Worm (Caenorhabditis elegans) whole organism, L4 larva: Measurements from ENCODE around the gene sbsp-1.
A peak's percentile ranks its signal among the peaks of the same experiment; 100 is the strongest.

Experiments
- F37D6.2 ChIP-seq: sonication (generic microtip); optimal IDR thresholded peaks from 2 replicates; lab custom pipeline; 2016; ENCODE audit warnings: mild to moderate bottlenecking, missing genetic modification characterization, missing compliant biosample characterization
- F44E2.7 ChIP-seq: fragments of 200-800 bp; sonication (Bioruptor generic); IDR thresholded peaks from 2 replicates; pipeline ENCODE4 v2.1.2; 2022; ENCODE audit warnings: missing genetic modification characterization, missing compliant biosample characterization
- F49E8.2 ChIP-seq: sonication (generic microtip); optimal IDR thresholded peaks from 2 replicates; lab custom pipeline; 2016; ENCODE audit warnings: missing compliant biosample characterization, mild to moderate bottlenecking, missing genetic modification characterization, borderline replicate concordance
- T26A8.4 ChIP-seq: fragments of 200-800 bp; sonication (Bioruptor generic); IDR thresholded peaks from 2 replicates; pipeline ENCODE4 v1.3.6; 2022; ENCODE audit warnings: missing genetic modification characterization, missing compliant biosample characterization
- Y105C5A.15 ChIP-seq: fragments of 200-800 bp; sonication (Bioruptor generic); IDR thresholded peaks from 2 replicates; pipeline ENCODE4 v1.3.6; 2022; ENCODE audit warnings: missing genetic modification characterization, missing compliant biosample characterization
- Y48G9A.11 ChIP-seq: fragments of 200-800 bp; sonication (Bioruptor generic); IDR thresholded peaks from 2 replicates; pipeline ENCODE4 v1.3.6; 2022; ENCODE audit warnings: missing genetic modification reagents, missing genetic modification characterization, missing compliant biosample characterization
- Y5F2A.4 ChIP-seq: fragments of 200-800 bp; sonication (Bioruptor generic); optimal IDR thresholded peaks from 2 replicates; lab custom pipeline; 2018; ENCODE audit warnings: mild to moderate bottlenecking, missing genetic modification characterization, missing compliant biosample characterization
- Y75B8A.6 ChIP-seq: fragments of 200-800 bp; sonication (Bioruptor generic); IDR thresholded peaks from 2 replicates; pipeline ENCODE4 v1.3.6; 2022; ENCODE audit warnings: missing genetic modification reagents, missing genetic modification characterization, missing compliant biosample characterization
- ZK546.5 ChIP-seq, 2 experiments: sonication (generic microtip); optimal IDR thresholded peaks; 2 replicates each; lab custom pipeline; 2017; ENCODE audit warnings: missing biosample characterization in 2 of 2, missing genetic modification characterization in 2 of 2
- arid-1 ChIP-seq: fragments of 200-800 bp; sonication (Bioruptor generic); conservative IDR thresholded peaks from 2 replicates; pipeline ENCODE4 v1.3.6; 2022; ENCODE audit warnings: missing genetic modification reagents, missing genetic modification characterization, missing compliant biosample characterization
- ceh-32 ChIP-seq: sonication (generic microtip); optimal IDR thresholded peaks from 2 replicates; lab custom pipeline; 2016; ENCODE audit warnings: mild to moderate bottlenecking, missing genetic modification characterization, missing compliant biosample characterization; ENCODE audit not compliant: poor library complexity
- ceh-82 ChIP-seq: sonication (generic microtip); optimal IDR thresholded peaks from 2 replicates; lab custom pipeline; 2017; ENCODE audit warnings: missing biosample characterization, missing genetic modification characterization
- ces-1 ChIP-seq: fragments of 150-350 bp; sonication (generic microtip); optimal IDR thresholded peaks from 4 replicates; lab custom pipeline; 2014; ENCODE audit warnings: missing biosample characterization, missing genetic modification reagents, missing genetic modification characterization
- cey-2 ChIP-seq: sonication (generic microtip); optimal IDR thresholded peaks from 3 replicates; lab custom pipeline; 2017; ENCODE audit warnings: missing genetic modification characterization, mild to moderate bottlenecking, missing compliant biosample characterization, antibody characterized with exemption, borderline replicate concordance; ENCODE audit not compliant: insufficient read depth
- daf-12 ChIP-seq: fragments of 150-350 bp; optimal IDR thresholded peaks from 2 replicates; lab custom pipeline; 2014; ENCODE audit warnings: missing biosample characterization, missing genetic modification reagents, missing genetic modification characterization
- daf-16 ChIP-seq, 3 experiments: sonication (generic microtip); optimal IDR thresholded peaks; 2 replicates each; lab custom pipeline; 2016 to 2017; ENCODE audit warnings: missing genetic modification characterization in 3 of 3, missing genetic modification reagents in 3 of 3, mild to moderate bottlenecking in 2 of 3, missing compliant biosample characterization in 2 of 3, missing biosample characterization in 1 of 3, moderate library complexity in 1 of 3
- daf-19 ChIP-seq: fragments of 200-800 bp; sonication (Bioruptor generic); conservative IDR thresholded peaks from 2 replicates; pipeline ENCODE4 v1.3.6; 2022; ENCODE audit warnings: missing genetic modification characterization, missing compliant biosample characterization
- dve-1 ChIP-seq: sonication (generic microtip); optimal IDR thresholded peaks from 2 replicates; lab custom pipeline; 2017; ENCODE audit warnings: antibody characterized with exemption, mild to moderate bottlenecking, missing genetic modification characterization, missing compliant biosample characterization; ENCODE audit not compliant: insufficient read depth
- fos-1 ChIP-seq: fragments of 150-350 bp; optimal IDR thresholded peaks from 2 replicates; lab custom pipeline; 2014; ENCODE audit warnings: missing biosample characterization, missing genetic modification characterization
- gei-8 ChIP-seq: fragments of 200-800 bp; sonication (Bioruptor generic); optimal IDR thresholded peaks from 2 replicates; lab custom pipeline; 2018; ENCODE audit warnings: mild to moderate bottlenecking, missing genetic modification characterization, missing compliant biosample characterization
- hlh-30 ChIP-seq: sonication (generic microtip); optimal IDR thresholded peaks from 2 replicates; lab custom pipeline; 2017; ENCODE audit warnings: antibody characterized with exemption, mild to moderate bottlenecking, missing genetic modification characterization, missing compliant biosample characterization; ENCODE audit not compliant: insufficient read depth
- hmg-1.1 ChIP-seq: fragments of 200-800 bp; sonication (Bioruptor generic); IDR thresholded peaks from 2 replicates; pipeline ENCODE4 v1.3.6; 2022; ENCODE audit warnings: missing genetic modification reagents, missing genetic modification characterization, missing compliant biosample characterization
- lim-7 ChIP-seq: fragments of 200-800 bp; sonication (Bioruptor generic); IDR thresholded peaks from 2 replicates; pipeline ENCODE4 v1.3.6; 2022; ENCODE audit warnings: missing genetic modification characterization, missing compliant biosample characterization
- lin-39 ChIP-seq: fragments of 150-350 bp; optimal IDR thresholded peaks from 2 replicates; lab custom pipeline; 2014; ENCODE audit warnings: missing biosample characterization, missing genetic modification reagents, missing genetic modification characterization
- madf-5 ChIP-seq, 2 experiments: fragments of 200-800 bp; sonication (Bioruptor generic); IDR thresholded peaks; 2 replicates each; pipeline ENCODE4 v1.3.6; 2022; ENCODE audit warnings: missing compliant biosample characterization in 2 of 2, missing genetic modification characterization in 2 of 2
- madf-9 ChIP-seq: fragments of 200-800 bp; sonication (Bioruptor generic); conservative IDR thresholded peaks from 2 replicates; pipeline ENCODE4 v1.3.6; 2022; ENCODE audit warnings: missing genetic modification reagents, missing genetic modification characterization, missing compliant biosample characterization
- mes-2 ChIP-seq: sonication (generic microtip); optimal IDR thresholded peaks from 2 replicates; lab custom pipeline; 2016; ENCODE audit warnings: missing genotype, mild to moderate bottlenecking, missing genetic modification characterization, missing compliant biosample characterization; ENCODE audit not compliant: poor library complexity, severe bottlenecking
- mxl-2 ChIP-seq: fragments of 200-800 bp; sonication (Bioruptor generic); conservative IDR thresholded peaks from 2 replicates; pipeline ENCODE4 v1.3.6; 2022; ENCODE audit warnings: missing genetic modification reagents, missing genetic modification characterization, missing compliant biosample characterization
- mxl-3 ChIP-seq: fragments of 200-800 bp; sonication (Bioruptor generic); optimal IDR thresholded peaks from 2 replicates; lab custom pipeline; 2018; ENCODE audit warnings: mild to moderate bottlenecking, missing genetic modification characterization, missing compliant biosample characterization
- nhr-10 ChIP-seq: fragments of 150-350 bp; optimal IDR thresholded peaks from 2 replicates; lab custom pipeline; 2014; ENCODE audit warnings: missing biosample characterization, missing genetic modification characterization
- nhr-11 ChIP-seq: fragments of 150-350 bp; optimal IDR thresholded peaks from 2 replicates; lab custom pipeline; 2014; ENCODE audit warnings: missing biosample characterization, missing genetic modification characterization
- nhr-28 ChIP-seq: fragments of 150-350 bp; optimal IDR thresholded peaks from 2 replicates; lab custom pipeline; 2014; ENCODE audit warnings: missing biosample characterization, missing genetic modification characterization
- nhr-42 ChIP-seq: fragments of 200-800 bp; sonication (Bioruptor generic); IDR thresholded peaks from 2 replicates; pipeline ENCODE4 v1.3.6; 2022; ENCODE audit warnings: missing genetic modification characterization, missing compliant biosample characterization
- nhr-6 ChIP-seq: fragments of 150-350 bp; optimal IDR thresholded peaks from 2 replicates; lab custom pipeline; 2014; ENCODE audit warnings: missing biosample characterization, missing genetic modification characterization
- pha-4 ChIP-seq, 2 experiments: fragments of 150-350 bp in 1 of 2; fragments of 200-800 bp in 1 of 2; sonication (Bioruptor generic) in 1 of 2; IDR thresholded peaks in 1 of 2; optimal IDR thresholded peaks in 1 of 2; 2 replicates each; pipeline versions ENCODE4 v1.3.6 to Lab custom; 2014 to 2022; ENCODE audit warnings: missing genetic modification characterization in 2 of 2, missing genetic modification reagents in 2 of 2, missing biosample characterization in 1 of 2, missing compliant biosample characterization in 1 of 2
- php-3 ChIP-seq: fragments of 200-800 bp; sonication (Bioruptor generic); IDR thresholded peaks from 2 replicates; pipeline ENCODE4 v1.3.6; 2022; ENCODE audit warnings: missing genetic modification reagents, missing genetic modification characterization, missing compliant biosample characterization
- pqm-1 ChIP-seq: sonication (generic microtip); optimal IDR thresholded peaks from 2 replicates; lab custom pipeline; 2017; ENCODE audit warnings: missing biosample characterization, missing genetic modification characterization
- rbr-2 ChIP-seq: sonication (generic microtip); optimal IDR thresholded peaks from 2 replicates; lab custom pipeline; 2016; ENCODE audit warnings: missing genotype, missing genetic modification characterization, missing compliant biosample characterization
- set-16 ChIP-seq: fragments of 200-800 bp; sonication (Bioruptor generic); IDR thresholded peaks from 2 replicates; pipeline ENCODE4 v1.3.6; 2022; ENCODE audit warnings: missing genetic modification reagents, missing genetic modification characterization, missing compliant biosample characterization
- snpc-1.2 ChIP-seq: fragments of 200-800 bp; sonication (Bioruptor generic); IDR thresholded peaks from 2 replicates; pipeline ENCODE4 v1.3.6; 2022; ENCODE audit warnings: missing genetic modification reagents, missing genetic modification characterization, missing compliant biosample characterization
- spr-3 ChIP-seq: fragments of 200-800 bp; sonication (Bioruptor generic); optimal IDR thresholded peaks from 2 replicates; lab custom pipeline; 2018; ENCODE audit warnings: mild to moderate bottlenecking, missing genetic modification characterization, missing compliant biosample characterization
- tra-1 ChIP-seq: fragments of 200-800 bp; sonication (Bioruptor generic); IDR thresholded peaks from 2 replicates; pipeline ENCODE4 v1.3.6; 2022; ENCODE audit warnings: missing genetic modification reagents, missing genetic modification characterization, missing compliant biosample characterization
- unc-39 ChIP-seq: sonication (generic microtip); optimal IDR thresholded peaks from 2 replicates; lab custom pipeline; 2017; ENCODE audit warnings: missing biosample characterization, missing genetic modification characterization
- unc-62 ChIP-seq, 3 experiments: fragments of 150-350 bp in 1 of 3; sonication (generic microtip); optimal IDR thresholded peaks in 2 of 3; peaks in 1 of 3; 1 replicate in 1 of 3; 2 replicates in 2 of 3; lab custom pipeline; 2014 to 2017; ENCODE audit warnings: missing biosample characterization in 3 of 3, missing genetic modification characterization in 3 of 3, missing genetic modification reagents in 3 of 3, missing genotype in 1 of 3
- zfp-3 ChIP-seq: fragments of 200-800 bp; sonication (Bioruptor generic); conservative IDR thresholded peaks from 2 replicates; pipeline ENCODE4 v1.3.6; 2022; ENCODE audit warnings: missing genetic modification reagents, missing genetic modification characterization, missing compliant biosample characterization
- zip-2 ChIP-seq: fragments of 150-350 bp; optimal IDR thresholded peaks from 2 replicates; lab custom pipeline; 2014; ENCODE audit warnings: missing biosample characterization, missing genetic modification characterization
- ztf-7 ChIP-seq: fragments of 150-350 bp; optimal IDR thresholded peaks from 2 replicates; lab custom pipeline; 2014; ENCODE audit warnings: missing biosample characterization, missing genetic modification characterization

Gene sbsp-1

ce11 chrIII:10848858-10849257 lies 16.1 kb downstream of the sbsp-1 start, which contains the start of the genes fbxb-85 and hex-3 (continued):
- no peak for TF ChIP-seq unc-39 (tag; lab: Kevin White, UChicago)
- TF ChIP-seq dve-1 (tag; lab: Kevin White, UChicago), result peak; percentile 98
- TF ChIP-seq Y5F2A.4, result peak; percentile 47
- peak; percentile 81 for TF ChIP-seq hlh-30
- peak; percentile 88 for TF ChIP-seq F49E8.2
- peak; percentile 95 for TF ChIP-seq T26A8.4 (GFP tag; lab: Robert Waterston, UW)
- TF ChIP-seq fos-1, result no peak
- TF ChIP-seq mxl-3 (GFP tag; lab: Kevin White, UChicago), result peak; percentile 63
- TF ChIP-seq ZK546.5 (tag; optimal IDR thresholded peaks at IDR 0.05; lab: Kevin White, UChicago), result no peak
- peak; percentile 73 for TF ChIP-seq nhr-11 (tag; lab: Kevin White, UChicago)
- no peak for TF ChIP-seq ceh-82 (tag; lab: Kevin White, UChicago)
- TF ChIP-seq lim-7, result no peak
- TF ChIP-seq ztf-7 (tag; lab: Kevin White, UChicago), result peak; percentile 91
- TF ChIP-seq nhr-10 (tag; lab: Kevin White, UChicago), result no peak
- no peak for TF ChIP-seq F44E2.7 (GFP tag; lab: Robert Waterston, UW)
- TF ChIP-seq F37D6.2 (tag; lab: Kevin White, UChicago), result peak; percentile 93
- TF ChIP-seq unc-62 (GFP tag; optimal IDR thresholded peaks at IDR 0.05 in 1 of 2; lab: Kevin White, UChicago), result peak in 1 of 2 experiments; percentile 94
- TF ChIP-seq unc-62 (tag; optimal IDR thresholded peaks at IDR 0.05; lab: Kevin White, UChicago), result no peak
- TF ChIP-seq ces-1 (GFP tag; lab: Kevin White, UChicago), result peak; percentile 57
- TF ChIP-seq nhr-42 (GFP tag; lab: Robert Waterston, UW), result peak; percentile 93
- TF ChIP-seq daf-16 (GFP tag; optimal IDR thresholded peaks at IDR 0.05; lab: Kevin White, UChicago), result peak; percentile 12 to 89
- TF ChIP-seq daf-16 (tag; optimal IDR thresholded peaks at IDR 0.05; lab: Kevin White, UChicago), result peak; percentile 86
- TF ChIP-seq pqm-1 (tag; lab: Kevin White, UChicago), result no peak

- no peak for TF ChIP-seq Y105C5A.15 (GFP tag; lab: Robert Waterston, UW)
- TF ChIP-seq nhr-6 (tag; lab: Kevin White, UChicago), result no peak
- no peak for TF ChIP-seq arid-1
- no peak for TF ChIP-seq madf-9 (GFP tag; lab: Robert Waterston, UW)
- TF ChIP-seq pha-4 (GFP tag; IDR thresholded peaks at IDR 0.05; lab: Robert Waterston, UW), result no peak
- no peak for TF ChIP-seq pha-4 (tag; optimal IDR thresholded peaks at IDR 0.05; lab: Kevin White, UChicago)
- TF ChIP-seq hmg-1.1 (GFP tag; lab: Robert Waterston, UW), result peak; percentile 55; the same call in 1 of the 2 replicates
- TF ChIP-seq zip-2 (tag; lab: Kevin White, UChicago), result no peak
- TF ChIP-seq ces-1 (GFP tag; lab: Kevin White, UChicago), result no peak
- peak; percentile 54 for TF ChIP-seq mes-2 (tag; lab: Kevin White, UChicago)
- no peak for TF ChIP-seq cey-2 (tag; lab: Kevin White, UChicago)
- no peak for TF ChIP-seq daf-12
- no peak for TF ChIP-seq Y75B8A.6 (GFP tag; lab: Robert Waterston, UW)
- 0 out of 2 replicates have a peak, but pooled peaks have one; percentile 17 for TF ChIP-seq set-16 (GFP tag; lab: Robert Waterston, UW)
- no peak for TF ChIP-seq daf-19 (GFP tag; lab: Robert Waterston, UW)
- no peak for TF ChIP-seq F49E8.2
- no peak for TF ChIP-seq php-3 (GFP tag; lab: Robert Waterston, UW)
- no peak for TF ChIP-seq spr-3 (GFP tag; lab: Kevin White, UChicago)
- TF ChIP-seq lin-39 (tag; lab: Kevin White, UChicago), result no peak
- TF ChIP-seq tra-1 (GFP tag; lab: Robert Waterston, UW), result 0 out of 2 replicates have a peak, but pooled peaks have one; percentile 30
- no peak for TF ChIP-seq nhr-28 (tag; lab: Kevin White, UChicago)
- TF ChIP-seq zfp-3, result no peak
- no peak for TF ChIP-seq ceh-32 (tag; lab: Kevin White, UChicago)
- TF ChIP-seq mxl-2, result no peak
- no peak for TF ChIP-seq Y48G9A.11
- no peak for TF ChIP-seq madf-5 (GFP tag; IDR thresholded peaks at IDR 0.05; lab: Robert Waterston, UW)
- peak; percentile 15 for TF ChIP-seq rbr-2 (tag; lab: Kevin White, UChicago)
- no peak for TF ChIP-seq snpc-1.2
- TF ChIP-seq ZK546.5 (tag; optimal IDR thresholded peaks at IDR 0.05; lab: Kevin White, UChicago), result no peak
- TF ChIP-seq dve-1 (tag; lab: Kevin White, UChicago), result no peak
- no peak for TF ChIP-seq gei-8 (GFP tag; lab: Kevin White, UChicago)
- TF ChIP-seq fos-1, result no peak
- TF ChIP-seq ceh-82 (tag; lab: Kevin White, UChicago), result no peak
Observed at ce11 chrIII:10855398-10855880, 22.7 kb downstream of the sbsp-1 start, which contains the start of gene Y39A1C.1. Gene Y39A1C.1 (plus strand): TSS chrIII:10855448.
